Worm (Caenorhabditis elegans) whole organism, L4 larva: Measurements from ENCODE around the gene ZK688.9.

ENCODE experiments used
- D1046.2 ChIP-seq: fragments of 200-800 bp; sonication (Bioruptor generic); IDR thresholded peaks from 2 replicates; pipeline ENCODE4 v1.3.6; 2022; ENCODE audit warnings: missing genetic modification characterization, missing compliant biosample characterization
- F10B5.3 ChIP-seq: sonication (generic microtip); optimal IDR thresholded peaks from 2 replicates; lab custom pipeline; 2016; ENCODE audit warnings: mild to moderate bottlenecking, missing genetic modification characterization, missing compliant biosample characterization
- F44E2.7 ChIP-seq: fragments of 200-800 bp; sonication (Bioruptor generic); IDR thresholded peaks from 2 replicates; pipeline ENCODE4 v2.1.2; 2022; ENCODE audit warnings: missing genetic modification characterization, missing compliant biosample characterization
- F49E8.2 ChIP-seq: sonication (generic microtip); optimal IDR thresholded peaks from 2 replicates; lab custom pipeline; 2016; ENCODE audit warnings: missing compliant biosample characterization, mild to moderate bottlenecking, missing genetic modification characterization, borderline replicate concordance
- T20F7.1 ChIP-seq: fragments of 200-800 bp; sonication (Bioruptor generic); optimal IDR thresholded peaks from 2 replicates; lab custom pipeline; 2018; ENCODE audit warnings: mild to moderate bottlenecking, missing genetic modification characterization, missing compliant biosample characterization
- Y105C5A.15 ChIP-seq: fragments of 200-800 bp; sonication (Bioruptor generic); IDR thresholded peaks from 2 replicates; pipeline ENCODE4 v1.3.6; 2022; ENCODE audit warnings: missing genetic modification characterization, missing compliant biosample characterization
- Y48G9A.11 ChIP-seq: fragments of 200-800 bp; sonication (Bioruptor generic); IDR thresholded peaks from 2 replicates; pipeline ENCODE4 v1.3.6; 2022; ENCODE audit warnings: missing genetic modification reagents, missing genetic modification characterization, missing compliant biosample characterization
- ZK546.5 ChIP-seq, 2 experiments: sonication (generic microtip); optimal IDR thresholded peaks; 2 replicates each; lab custom pipeline; 2017; ENCODE audit warnings: missing biosample characterization in 2 of 2, missing genetic modification characterization in 2 of 2
- attf-4 ChIP-seq: sonication (generic microtip); optimal IDR thresholded peaks from 3 replicates; lab custom pipeline; 2017; ENCODE audit warnings: missing biosample characterization, missing genetic modification characterization
- ceh-20 ChIP-seq: fragments of 200-800 bp; sonication (Bioruptor generic); IDR thresholded peaks from 2 replicates; pipeline ENCODE4 v1.3.6; 2022; ENCODE audit warnings: missing genetic modification reagents, missing genetic modification characterization, missing compliant biosample characterization
- ces-1 ChIP-seq: fragments of 150-350 bp; sonication (generic microtip); optimal IDR thresholded peaks from 4 replicates; lab custom pipeline; 2014; ENCODE audit warnings: missing biosample characterization, missing genetic modification reagents, missing genetic modification characterization
- cey-2 ChIP-seq: sonication (generic microtip); optimal IDR thresholded peaks from 3 replicates; lab custom pipeline; 2017; ENCODE audit warnings: missing genetic modification characterization, mild to moderate bottlenecking, missing compliant biosample characterization, antibody characterized with exemption, borderline replicate concordance; ENCODE audit not compliant: insufficient read depth
- daf-12 ChIP-seq: fragments of 150-350 bp; optimal IDR thresholded peaks from 2 replicates; lab custom pipeline; 2014; ENCODE audit warnings: missing biosample characterization, missing genetic modification reagents, missing genetic modification characterization
- daf-16 ChIP-seq, 3 experiments: sonication (generic microtip); optimal IDR thresholded peaks; 2 replicates each; lab custom pipeline; 2016 to 2017; ENCODE audit warnings: missing genetic modification characterization in 3 of 3, missing genetic modification reagents in 3 of 3, mild to moderate bottlenecking in 2 of 3, missing compliant biosample characterization in 2 of 3, missing biosample characterization in 1 of 3, moderate library complexity in 1 of 3
- daf-19 ChIP-seq: fragments of 200-800 bp; sonication (Bioruptor generic); conservative IDR thresholded peaks from 2 replicates; pipeline ENCODE4 v1.3.6; 2022; ENCODE audit warnings: missing genetic modification characterization, missing compliant biosample characterization
- dmd-8 ChIP-seq: fragments of 200-800 bp; sonication (Bioruptor generic); IDR thresholded peaks from 2 replicates; pipeline ENCODE4 v1.3.6; 2022; ENCODE audit warnings: missing genetic modification characterization, missing compliant biosample characterization
- dmd-9 ChIP-seq: fragments of 200-800 bp; sonication (Bioruptor generic); IDR thresholded peaks from 2 replicates; pipeline ENCODE4 v1.3.6; 2022; ENCODE audit warnings: missing genetic modification reagents, missing genetic modification characterization, missing compliant biosample characterization
- egl-43 ChIP-seq: fragments of 200-800 bp; sonication (Bioruptor generic); IDR thresholded peaks from 2 replicates; pipeline ENCODE4 v1.3.6; 2022; ENCODE audit warnings: missing genetic modification reagents, missing genetic modification characterization, missing compliant biosample characterization
- fkh-10 ChIP-seq: fragments of 150-350 bp; optimal IDR thresholded peaks from 2 replicates; lab custom pipeline; 2014; ENCODE audit warnings: missing biosample characterization, missing genetic modification reagents, missing genetic modification characterization
- fos-1 ChIP-seq: fragments of 150-350 bp; optimal IDR thresholded peaks from 2 replicates; lab custom pipeline; 2014; ENCODE audit warnings: missing biosample characterization, missing genetic modification characterization
- gei-8 ChIP-seq: fragments of 200-800 bp; sonication (Bioruptor generic); optimal IDR thresholded peaks from 2 replicates; lab custom pipeline; 2018; ENCODE audit warnings: mild to moderate bottlenecking, missing genetic modification characterization, missing compliant biosample characterization
- hlh-11 ChIP-seq: fragments of 200-800 bp; sonication (Bioruptor generic); optimal IDR thresholded peaks from 2 replicates; lab custom pipeline; 2018; ENCODE audit warnings: mild to moderate bottlenecking, missing genetic modification characterization, missing compliant biosample characterization
- hlh-30 ChIP-seq: sonication (generic microtip); optimal IDR thresholded peaks from 2 replicates; lab custom pipeline; 2017; ENCODE audit warnings: antibody characterized with exemption, mild to moderate bottlenecking, missing genetic modification characterization, missing compliant biosample characterization; ENCODE audit not compliant: insufficient read depth
- hmg-1.1 ChIP-seq: fragments of 200-800 bp; sonication (Bioruptor generic); IDR thresholded peaks from 2 replicates; pipeline ENCODE4 v1.3.6; 2022; ENCODE audit warnings: missing genetic modification reagents, missing genetic modification characterization, missing compliant biosample characterization
- jun-1 ChIP-seq: fragments of 150-350 bp; optimal IDR thresholded peaks from 2 replicates; lab custom pipeline; 2014; ENCODE audit warnings: missing biosample characterization, missing genetic modification reagents, missing genetic modification characterization
- lim-7 ChIP-seq: fragments of 200-800 bp; sonication (Bioruptor generic); IDR thresholded peaks from 2 replicates; pipeline ENCODE4 v1.3.6; 2022; ENCODE audit warnings: missing genetic modification characterization, missing compliant biosample characterization
- lin-1 ChIP-seq: fragments of 200-800 bp; sonication (Bioruptor generic); IDR thresholded peaks from 2 replicates; pipeline ENCODE4 v1.3.6; 2022; ENCODE audit warnings: missing genetic modification reagents, missing genetic modification characterization, missing compliant biosample characterization
- lin-13 ChIP-seq: fragments of 150-350 bp; optimal IDR thresholded peaks from 2 replicates; lab custom pipeline; 2014; ENCODE audit warnings: missing biosample characterization, missing genetic modification reagents, missing genetic modification characterization
- lin-15B ChIP-seq: fragments of 150-350 bp; sonication (generic microtip); optimal IDR thresholded peaks from 3 replicates; lab custom pipeline; 2014; ENCODE audit warnings: missing biosample characterization, missing genetic modification characterization
- lir-3 ChIP-seq: sonication (generic microtip); optimal IDR thresholded peaks from 2 replicates; lab custom pipeline; 2016; ENCODE audit warnings: mild to moderate bottlenecking, missing genetic modification characterization, missing compliant biosample characterization
- lsy-2 ChIP-seq, 2 experiments: fragments of 150-350 bp in 1 of 2; sonication (generic microtip) in 1 of 2; optimal IDR thresholded peaks; 2 replicates each; lab custom pipeline; 2014 to 2017; ENCODE audit warnings: missing biosample characterization in 2 of 2, missing genetic modification characterization in 2 of 2
- mdl-1 ChIP-seq, 2 experiments: fragments of 150-350 bp in 1 of 2; sonication (generic microtip) in 1 of 2; optimal IDR thresholded peaks; 2 replicates each; lab custom pipeline; 2014 to 2017; ENCODE audit warnings: missing biosample characterization in 2 of 2, missing genetic modification characterization in 2 of 2
- mdt-29 ChIP-seq: fragments of 200-800 bp; sonication (Bioruptor generic); IDR thresholded peaks from 2 replicates; pipeline ENCODE4 v1.3.6; 2022; ENCODE audit warnings: missing genetic modification reagents, missing genetic modification characterization, missing compliant biosample characterization
- mes-2 ChIP-seq: sonication (generic microtip); optimal IDR thresholded peaks from 2 replicates; lab custom pipeline; 2016; ENCODE audit warnings: missing genotype, mild to moderate bottlenecking, missing genetic modification characterization, missing compliant biosample characterization; ENCODE audit not compliant: poor library complexity, severe bottlenecking
- mxl-3 ChIP-seq: fragments of 200-800 bp; sonication (Bioruptor generic); optimal IDR thresholded peaks from 2 replicates; lab custom pipeline; 2018; ENCODE audit warnings: mild to moderate bottlenecking, missing genetic modification characterization, missing compliant biosample characterization
- nhr-10 ChIP-seq: fragments of 150-350 bp; optimal IDR thresholded peaks from 2 replicates; lab custom pipeline; 2014; ENCODE audit warnings: missing biosample characterization, missing genetic modification characterization
- nhr-11 ChIP-seq: fragments of 150-350 bp; optimal IDR thresholded peaks from 2 replicates; lab custom pipeline; 2014; ENCODE audit warnings: missing biosample characterization, missing genetic modification characterization
- nhr-28 ChIP-seq: fragments of 150-350 bp; optimal IDR thresholded peaks from 2 replicates; lab custom pipeline; 2014; ENCODE audit warnings: missing biosample characterization, missing genetic modification characterization
- nhr-76 ChIP-seq: fragments of 150-350 bp; optimal IDR thresholded peaks from 2 replicates; lab custom pipeline; 2014; ENCODE audit warnings: missing biosample characterization, missing genetic modification characterization
- pha-4 ChIP-seq, 2 experiments: fragments of 150-350 bp in 1 of 2; fragments of 200-800 bp in 1 of 2; sonication (Bioruptor generic) in 1 of 2; IDR thresholded peaks in 1 of 2; optimal IDR thresholded peaks in 1 of 2; 2 replicates each; pipeline versions ENCODE4 v1.3.6 to Lab custom; 2014 to 2022; ENCODE audit warnings: missing genetic modification characterization in 2 of 2, missing genetic modification reagents in 2 of 2, missing biosample characterization in 1 of 2, missing compliant biosample characterization in 1 of 2
- rbr-2 ChIP-seq: sonication (generic microtip); optimal IDR thresholded peaks from 2 replicates; lab custom pipeline; 2016; ENCODE audit warnings: missing genotype, missing genetic modification characterization, missing compliant biosample characterization
- set-16 ChIP-seq: fragments of 200-800 bp; sonication (Bioruptor generic); IDR thresholded peaks from 2 replicates; pipeline ENCODE4 v1.3.6; 2022; ENCODE audit warnings: missing genetic modification reagents, missing genetic modification characterization, missing compliant biosample characterization
- spr-1 ChIP-seq: sonication (generic microtip); optimal IDR thresholded peaks from 2 replicates; lab custom pipeline; 2016; ENCODE audit warnings: mild to moderate bottlenecking, missing genetic modification characterization, missing compliant biosample characterization
- spr-3 ChIP-seq: fragments of 200-800 bp; sonication (Bioruptor generic); optimal IDR thresholded peaks from 2 replicates; lab custom pipeline; 2018; ENCODE audit warnings: mild to moderate bottlenecking, missing genetic modification characterization, missing compliant biosample characterization
- tag-97 ChIP-seq: fragments of 200-800 bp; sonication (Bioruptor generic); IDR thresholded peaks from 2 replicates; pipeline ENCODE4 v1.3.6; 2022; ENCODE audit warnings: missing genetic modification characterization, missing compliant biosample characterization
- unc-130 ChIP-seq: sonication (generic microtip); optimal IDR thresholded peaks from 2 replicates; lab custom pipeline; 2016; ENCODE audit warnings: missing genetic modification reagents, missing genetic modification characterization, missing compliant biosample characterization
- unc-62 ChIP-seq, 3 experiments: fragments of 150-350 bp in 1 of 3; sonication (generic microtip); optimal IDR thresholded peaks in 2 of 3; peaks in 1 of 3; 1 replicate in 1 of 3; 2 replicates in 2 of 3; lab custom pipeline; 2014 to 2017; ENCODE audit warnings: missing biosample characterization in 3 of 3, missing genetic modification characterization in 3 of 3, missing genetic modification reagents in 3 of 3, missing genotype in 1 of 3
- zag-1 ChIP-seq: fragments of 150-350 bp; optimal IDR thresholded peaks from 2 replicates; lab custom pipeline; 2014; ENCODE audit warnings: missing biosample characterization, missing genetic modification characterization
- zfp-3 ChIP-seq: fragments of 200-800 bp; sonication (Bioruptor generic); conservative IDR thresholded peaks from 2 replicates; pipeline ENCODE4 v1.3.6; 2022; ENCODE audit warnings: missing genetic modification reagents, missing genetic modification characterization, missing compliant biosample characterization
- ztf-11 ChIP-seq: fragments of 150-350 bp; optimal IDR thresholded peaks from 2 replicates; lab custom pipeline; 2014; ENCODE audit warnings: missing biosample characterization, missing genetic modification characterization

ZK688.9 gene

DNA sequence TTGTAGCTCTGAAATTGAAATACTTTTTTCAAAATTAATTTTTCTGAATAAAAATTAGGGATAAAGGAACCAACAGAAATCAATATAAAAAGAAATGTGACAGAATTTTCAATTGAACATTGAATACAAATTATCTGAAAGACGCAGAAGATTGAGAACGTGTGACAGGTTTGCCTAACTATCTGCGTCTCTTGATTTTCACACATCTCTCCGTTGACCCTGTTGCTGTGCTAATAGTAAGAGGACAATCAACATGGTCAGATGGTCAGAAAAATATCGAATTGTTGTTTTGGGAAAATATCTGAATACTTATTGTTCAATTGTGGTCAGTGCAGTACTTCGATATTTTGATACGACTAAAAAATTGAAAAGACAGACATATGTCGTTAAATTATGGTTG, 28.8 kb upstream of the ZK688.9 start, which contains the start of gene ZK688.7:
TSS of gene ZK688.7 (minus strand) at position 14 of the 400 bp plus-strand sequence.
- peak in 1 of 2 experiments; percentile 87 for TF ChIP-seq unc-62 (GFP tag; optimal IDR thresholded peaks at IDR 0.05 in 1 of 2; lab: Kevin White, UChicago)
- no peak for TF ChIP-seq unc-62 (tag; optimal IDR thresholded peaks at IDR 0.05; lab: Kevin White, UChicago)
- TF ChIP-seq D1046.2, result no peak
- peak; percentile 2 for TF ChIP-seq T20F7.1
- TF ChIP-seq rbr-2, result no peak
- TF ChIP-seq gei-8 (GFP tag; lab: Kevin White, UChicago), result no peak
- no peak for TF ChIP-seq F44E2.7
- TF ChIP-seq daf-16 (GFP tag; optimal IDR thresholded peaks at IDR 0.05; lab: Kevin White, UChicago), result no peak
- TF ChIP-seq daf-16 (tag; optimal IDR thresholded peaks at IDR 0.05; lab: Kevin White, UChicago), result peak; percentile 84
- TF ChIP-seq lin-13 (GFP tag; lab: Kevin White, UChicago), result no peak
- no peak for TF ChIP-seq jun-1
- no peak for TF ChIP-seq zag-1 (tag; lab: Kevin White, UChicago)
- no peak for TF ChIP-seq cey-2 (tag; lab: Kevin White, UChicago)
- no peak for TF ChIP-seq lir-3 (tag; lab: Kevin White, UChicago)
- no peak for TF ChIP-seq unc-130 (GFP tag; lab: Kevin White, UChicago)
- no peak for TF ChIP-seq ces-1 (GFP tag; lab: Kevin White, UChicago)
- no peak for TF ChIP-seq dmd-8 (GFP tag; lab: Robert Waterston, UW)
- TF ChIP-seq F49E8.2 (tag; lab: Kevin White, UChicago), result no peak
- TF ChIP-seq Y105C5A.15 (GFP tag; lab: Robert Waterston, UW), result no peak
- peak; percentile 56 for TF ChIP-seq hlh-11 (tag; lab: Kevin White, UChicago)
- TF ChIP-seq mes-2 (tag; lab: Kevin White, UChicago), result no peak
- TF ChIP-seq tag-97, result no peak
- TF ChIP-seq mxl-3 (GFP tag; lab: Kevin White, UChicago), result peak; percentile 31
- TF ChIP-seq hlh-30 (tag; lab: Kevin White, UChicago), result peak; percentile 86
- TF ChIP-seq nhr-28 (tag; lab: Kevin White, UChicago), result peak; percentile 60
- TF ChIP-seq Y48G9A.11 (GFP tag; lab: Robert Waterston, UW), result no peak
- no peak for TF ChIP-seq daf-12 (tag; lab: Kevin White, UChicago)
- no peak for TF ChIP-seq spr-3 (GFP tag; lab: Kevin White, UChicago)
- no peak for TF ChIP-seq daf-19 (GFP tag; lab: Robert Waterston, UW)
- no peak for TF ChIP-seq F10B5.3
- TF ChIP-seq lim-7, result no peak
- no peak for TF ChIP-seq attf-4 (tag; lab: Kevin White, UChicago)
- no peak for TF ChIP-seq hmg-1.1 (GFP tag; lab: Robert Waterston, UW)
- no peak for TF ChIP-seq ztf-11 (tag; lab: Kevin White, UChicago)
- TF ChIP-seq lin-15B (tag; lab: Kevin White, UChicago), result no peak
- TF ChIP-seq egl-43 (GFP tag; lab: Robert Waterston, UW), result no peak
- no peak for TF ChIP-seq nhr-10 (tag; lab: Kevin White, UChicago)
- TF ChIP-seq spr-1 (tag; lab: Kevin White, UChicago), result no peak
- TF ChIP-seq nhr-76 (tag; lab: Kevin White, UChicago), result no peak
- no peak for TF ChIP-seq ceh-20 (GFP tag; lab: Robert Waterston, UW)
- no peak for TF ChIP-seq dmd-9 (GFP tag; lab: Robert Waterston, UW)
- no peak for TF ChIP-seq nhr-11 (tag; lab: Kevin White, UChicago)
- TF ChIP-seq ZK546.5 (tag; optimal IDR thresholded peaks at IDR 0.05; lab: Kevin White, UChicago), result no peak
- no peak for TF ChIP-seq fos-1
- no peak for TF ChIP-seq mdt-29 (GFP tag; lab: Robert Waterston, UW)
- no peak for TF ChIP-seq fkh-10
- no peak for TF ChIP-seq set-16 (GFP tag; lab: Robert Waterston, UW)
- TF ChIP-seq lin-1 (GFP tag; lab: Robert Waterston, UW), result no peak
- peak in 1 of 2 experiments; percentile 47 for TF ChIP-seq mdl-1 (tag; optimal IDR thresholded peaks at IDR 0.05; lab: Kevin White, UChicago)
- no peak for TF ChIP-seq zfp-3
- peak in 1 of 2 experiments; percentile 29 for TF ChIP-seq lsy-2 (tag; optimal IDR thresholded peaks at IDR 0.05; lab: Kevin White, UChicago)
- TF ChIP-seq pha-4 (GFP tag; IDR thresholded peaks at IDR 0.05; lab: Robert Waterston, UW), result no peak
- no peak for TF ChIP-seq pha-4 (tag; optimal IDR thresholded peaks at IDR 0.05; lab: Kevin White, UChicago)
